Fruit fly (Drosophila melanogaster) whole organism: ENCODE measurements around the gene Jhbp15.

Source experiments
- psq ChIP-seq: fragments of >200 bp; optimal IDR thresholded peaks from 2 replicates; lab custom pipeline; 2017
- usp ChIP-seq: fragments of >200 bp; optimal IDR thresholded peaks from 2 replicates; lab custom pipeline; 2017; ENCODE audit warnings: missing biosample characterization, missing genetic modification characterization, mixed read lengths

DNA sequence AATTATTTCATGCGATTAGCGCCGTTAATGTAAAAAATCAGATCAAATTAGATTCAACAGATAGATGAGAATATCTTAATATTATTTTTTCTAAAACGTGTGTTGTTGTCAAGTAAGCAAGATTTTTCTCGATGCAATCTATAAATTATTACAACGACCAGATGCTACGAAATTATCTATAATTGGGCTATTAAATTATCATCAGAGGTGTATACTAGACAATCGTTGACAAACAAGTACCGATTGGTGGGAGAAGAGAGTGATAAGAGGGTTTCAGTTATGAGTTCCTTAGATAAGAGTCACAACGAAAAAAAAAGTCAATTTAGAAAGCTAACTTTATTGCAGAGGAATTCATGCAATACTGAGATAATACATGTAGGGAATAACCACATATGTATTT, 16.8 kb upstream of the Jhbp15 start:
- TF ChIP-seq psq (lab: Kevin White, UChicago): no peak
- no peak for TF ChIP-seq usp (GFP tag; lab: Kevin White, UChicago)
